Fruit fly (Drosophila melanogaster) whole organism, embryonic: Measurements from ENCODE around the gene Cdc7.

Experiments used
- CG10543 ChIP-seq: fragments of 200-800 bp; sonication (Bioruptor generic); optimal IDR thresholded peaks from 3 replicates; lab custom pipeline; 2017; ENCODE audit warnings: missing biosample characterization, mild to moderate bottlenecking, missing genetic modification characterization, moderate library complexity
- CG10959 ChIP-seq: fragments of 200-800 bp; sonication (Bioruptor generic); IDR thresholded peaks from 2 replicates; pipeline ENCODE4 v1.3.6; 2022; ENCODE audit warnings: missing biosample characterization, missing genetic modification characterization
- CG12659 ChIP-seq: fragments of 200-800 bp; sonication (Bioruptor generic); optimal IDR thresholded peaks from 3 replicates; lab custom pipeline; 2017; ENCODE audit warnings: mild to moderate bottlenecking, missing biosample characterization, missing genetic modification reagents, missing genetic modification characterization
- CG13424 ChIP-seq: fragments of 200-800 bp; sonication (Bioruptor generic); optimal IDR thresholded peaks from 2 replicates; lab custom pipeline; 2019; ENCODE audit warnings: missing biosample characterization, mild to moderate bottlenecking, missing genetic modification characterization, moderate library complexity
- CG15601 ChIP-seq: fragments of 200-800 bp; sonication (Bioruptor generic); optimal IDR thresholded peaks from 3 replicates; lab custom pipeline; 2019; ENCODE audit warnings: missing biosample characterization, mild to moderate bottlenecking, missing genetic modification characterization, moderate library complexity
- CG17385 ChIP-seq: fragments of 200-800 bp; sonication (Bioruptor generic); optimal IDR thresholded peaks from 3 replicates; lab custom pipeline; 2018; ENCODE audit warnings: missing biosample characterization, mild to moderate bottlenecking, missing genetic modification characterization
- CG1832 ChIP-seq: fragments of 200-800 bp; sonication (Bioruptor generic); optimal IDR thresholded peaks from 2 replicates; lab custom pipeline; 2017; ENCODE audit warnings: missing biosample characterization, mild to moderate bottlenecking, missing genetic modification characterization, inconsistent platforms
- CG2889 ChIP-seq: fragments of 200-800 bp; sonication (Bioruptor generic); IDR thresholded peaks from 3 replicates; pipeline ENCODE4 v1.3.6; 2022; ENCODE audit warnings: missing biosample characterization, missing genetic modification characterization
- CG30431 ChIP-seq: fragments of 200-800 bp; sonication (Bioruptor generic); optimal IDR thresholded peaks from 2 replicates; lab custom pipeline; 2017; ENCODE audit warnings: missing biosample characterization, missing genetic modification characterization
- CG3163 ChIP-seq: fragments of 200-800 bp; sonication (Bioruptor generic); optimal IDR thresholded peaks from 3 replicates; lab custom pipeline; 2016; ENCODE audit warnings: missing biosample characterization, missing genetic modification characterization
- CG4282 ChIP-seq: fragments of 200-800 bp; sonication (Bioruptor generic); optimal IDR thresholded peaks from 2 replicates; lab custom pipeline; 2016; ENCODE audit warnings: missing biosample characterization, missing genetic modification characterization
- CG6683 ChIP-seq: fragments of 200-800 bp; sonication (Bioruptor generic); optimal IDR thresholded peaks from 2 replicates; lab custom pipeline; 2017; ENCODE audit warnings: missing biosample characterization, mild to moderate bottlenecking, missing genetic modification characterization, missing genetic modification reagents
- CG6854 ChIP-seq: fragments of 200-800 bp; sonication (Bioruptor generic); optimal IDR thresholded peaks from 3 replicates; lab custom pipeline; 2017; ENCODE audit warnings: missing biosample characterization, mild to moderate bottlenecking, missing genetic modification characterization
- CG7372 ChIP-seq: fragments of 200-800 bp; sonication (Bioruptor generic); IDR thresholded peaks from 2 replicates; pipeline ENCODE4 v1.3.6; 2022; ENCODE audit warnings: missing biosample characterization, missing genetic modification characterization
- CG8944 ChIP-seq: fragments of 200-800 bp; sonication (Bioruptor generic); optimal IDR thresholded peaks from 3 replicates; lab custom pipeline; 2016; ENCODE audit warnings: missing biosample characterization, missing genetic modification characterization
- Deaf1 ChIP-seq: fragments of 200-800 bp; optimal IDR thresholded peaks from 3 replicates; lab custom pipeline; 2019; ENCODE audit warnings: missing biosample characterization, mild to moderate bottlenecking, missing genetic modification characterization, moderate library complexity
- Dip2 ChIP-seq: fragments of 200-800 bp; sonication (Bioruptor generic); IDR thresholded peaks from 2 replicates; pipeline ENCODE4 v1.3.6; 2022; ENCODE audit warnings: missing biosample characterization, missing genetic modification characterization
- Elba2 ChIP-seq: fragments of 200-800 bp; sonication (Bioruptor generic); optimal IDR thresholded peaks from 3 replicates; lab custom pipeline; 2016; ENCODE audit warnings: missing biosample characterization, missing genetic modification characterization
- HHEX ChIP-seq: fragments of 200-800 bp; sonication (Bioruptor generic); optimal IDR thresholded peaks from 3 replicates; lab custom pipeline; 2017; ENCODE audit warnings: missing biosample characterization, mild to moderate bottlenecking, missing genetic modification characterization, missing genetic modification reagents
- HmgD ChIP-seq: fragments of 200-800 bp; sonication (Bioruptor generic); optimal IDR thresholded peaks from 3 replicates; lab custom pipeline; 2016; ENCODE audit warnings: missing biosample characterization, missing genetic modification characterization
- Lim3 ChIP-seq: fragments of 200-800 bp; sonication (Bioruptor generic); IDR thresholded peaks from 2 replicates; pipeline ENCODE4 v1.3.6; 2022; ENCODE audit warnings: missing biosample characterization, missing genetic modification characterization
- MESR4 ChIP-seq: fragments of 200-800 bp; sonication (Bioruptor generic); optimal IDR thresholded peaks from 2 replicates; lab custom pipeline; 2018; ENCODE audit warnings: missing biosample characterization, mild to moderate bottlenecking, missing genetic modification characterization, moderate library complexity
- Opbp ChIP-seq: fragments of 200-800 bp; sonication (Bioruptor generic); IDR thresholded peaks from 3 replicates; pipeline ENCODE4 v1.3.6; 2022; ENCODE audit warnings: missing biosample characterization, missing genetic modification characterization; ENCODE audit not compliant: partially characterized antibody
- Poxn ChIP-seq: fragments of 200-800 bp; sonication (Bioruptor generic); IDR thresholded peaks from 2 replicates; pipeline ENCODE4 v1.3.6; 2022; ENCODE audit warnings: missing biosample characterization, missing genetic modification characterization
- Sin3A ChIP-seq: fragments of >200 bp; optimal IDR thresholded peaks from 2 replicates; lab custom pipeline; 2018
- Sox102F ChIP-seq: fragments of 200-800 bp; sonication (Bioruptor generic); optimal IDR thresholded peaks from 2 replicates; lab custom pipeline; 2018; ENCODE audit warnings: missing biosample characterization, mild to moderate bottlenecking, missing genetic modification characterization, moderate library complexity
- Sry-β ChIP-seq: fragments of 200-800 bp; sonication (Bioruptor generic); optimal IDR thresholded peaks from 2 replicates; lab custom pipeline; 2018; ENCODE audit warnings: missing biosample characterization, mild to moderate bottlenecking, missing genetic modification characterization, moderate library complexity
- ac ChIP-seq: fragments of 200-800 bp; sonication (Bioruptor generic); optimal IDR thresholded peaks from 3 replicates; lab custom pipeline; 2017; ENCODE audit warnings: missing biosample characterization, mild to moderate bottlenecking, missing genetic modification characterization
- chinmo ChIP-seq: fragments of 200-800 bp; sonication (Bioruptor generic); IDR thresholded peaks from 4 replicates; pipeline ENCODE4 v1.3.6; 2022; ENCODE audit warnings: missing biosample characterization, missing genetic modification characterization; ENCODE audit not compliant: partially characterized antibody
- disco-r ChIP-seq: fragments of 200-800 bp; sonication (Bioruptor generic); optimal IDR thresholded peaks from 2 replicates; lab custom pipeline; 2016; ENCODE audit warnings: missing biosample characterization, missing genetic modification characterization
- fd3F ChIP-seq: fragments of 200-800 bp; sonication (Bioruptor generic); optimal IDR thresholded peaks from 2 replicates; lab custom pipeline; 2018; ENCODE audit warnings: missing biosample characterization, mild to moderate bottlenecking, missing genetic modification characterization, moderate library complexity
- gcm ChIP-seq: fragments of 200-800 bp; sonication (Bioruptor generic); optimal IDR thresholded peaks from 2 replicates; lab custom pipeline; 2019; ENCODE audit warnings: missing biosample characterization, mild to moderate bottlenecking, missing genetic modification characterization, moderate library complexity
- grau ChIP-seq: fragments of 200-800 bp; optimal IDR thresholded peaks from 3 replicates; lab custom pipeline; 2019; ENCODE audit warnings: missing biosample characterization, mild to moderate bottlenecking, missing genetic modification characterization, moderate library complexity
- gt ChIP-seq: fragments of 200-800 bp; sonication (Bioruptor generic); IDR thresholded peaks from 2 replicates; pipeline ENCODE4 v1.3.6; 2022; ENCODE audit warnings: missing biosample characterization, missing genetic modification characterization
- ham ChIP-seq: fragments of 200-800 bp; sonication (Bioruptor generic); IDR thresholded peaks from 2 replicates; pipeline ENCODE4 v1.3.6; 2022; ENCODE audit warnings: missing biosample characterization, missing genetic modification characterization
- ind ChIP-seq: fragments of 200-800 bp; sonication (Bioruptor generic); optimal IDR thresholded peaks from 3 replicates; lab custom pipeline; 2016; ENCODE audit warnings: missing biosample characterization, missing genetic modification characterization
- ken ChIP-seq: fragments of 200-800 bp; sonication (Bioruptor generic); IDR thresholded peaks from 3 replicates; pipeline ENCODE4 v1.3.6; 2022; ENCODE audit warnings: missing biosample characterization, missing genetic modification characterization
- lilli ChIP-seq: fragments of 200-800 bp; sonication (Bioruptor generic); optimal IDR thresholded peaks from 3 replicates; lab custom pipeline; 2016; ENCODE audit warnings: missing biosample characterization, missing genetic modification characterization
- maf-S ChIP-seq: fragments of 200-800 bp; sonication (Bioruptor generic); optimal IDR thresholded peaks from 2 replicates; lab custom pipeline; 2016; ENCODE audit warnings: missing biosample characterization, missing genetic modification characterization
- onecut ChIP-seq: fragments of 200-800 bp; sonication (Bioruptor generic); IDR thresholded peaks from 2 replicates; pipeline ENCODE4 v1.3.6; 2022; ENCODE audit warnings: missing biosample characterization, missing genetic modification characterization
- phol ChIP-seq: fragments of 200-800 bp; sonication (Bioruptor generic); optimal IDR thresholded peaks from 3 replicates; lab custom pipeline; 2018; ENCODE audit warnings: missing biosample characterization, mild to moderate bottlenecking, missing genetic modification characterization, moderate library complexity
- pita ChIP-seq: fragments of 200-800 bp; sonication (Bioruptor generic); optimal IDR thresholded peaks from 2 replicates; lab custom pipeline; 2017; ENCODE audit warnings: missing biosample characterization, mild to moderate bottlenecking, missing genetic modification characterization
- run ChIP-seq: fragments of 200-800 bp; sonication (Bioruptor generic); optimal IDR thresholded peaks from 3 replicates; lab custom pipeline; 2018; ENCODE audit warnings: missing biosample characterization, mild to moderate bottlenecking, missing genetic modification characterization
- salm ChIP-seq: fragments of 200-800 bp; sonication (Bioruptor generic); optimal IDR thresholded peaks from 2 replicates; lab custom pipeline; 2018; ENCODE audit warnings: missing biosample characterization, mild to moderate bottlenecking, missing genetic modification characterization
- sens ChIP-seq: fragments of 200-800 bp; sonication (Bioruptor generic); peaks from one replicate; lab custom pipeline; 2016; ENCODE audit warnings: missing biosample characterization, missing genetic modification characterization
- slbo ChIP-seq: fragments of 200-800 bp; sonication (Bioruptor generic); IDR thresholded peaks from 2 replicates; pipeline ENCODE4 v1.3.6; 2022; ENCODE audit warnings: missing biosample characterization, missing genetic modification characterization
- sug ChIP-seq: fragments of 200-800 bp; optimal IDR thresholded peaks from 2 replicates; lab custom pipeline; 2019; ENCODE audit warnings: missing biosample characterization, mild to moderate bottlenecking, missing genetic modification characterization, moderate library complexity
- toy ChIP-seq: fragments of 200-800 bp; sonication (Bioruptor generic); IDR thresholded peaks from 2 replicates; pipeline ENCODE4 v1.3.6; 2022; ENCODE audit warnings: missing biosample characterization, missing genetic modification characterization
- trh ChIP-seq: fragments of 200-800 bp; sonication (Bioruptor generic); optimal IDR thresholded peaks from 2 replicates; lab custom pipeline; 2016; ENCODE audit warnings: missing biosample characterization, missing genetic modification characterization
- tx ChIP-seq: fragments of 200-800 bp; sonication (Bioruptor generic); optimal IDR thresholded peaks from 2 replicates; lab custom pipeline; 2016; ENCODE audit warnings: missing biosample characterization, missing genetic modification characterization
- wdn ChIP-seq: fragments of 200-800 bp; sonication (Bioruptor generic); IDR thresholded peaks from 2 replicates; pipeline ENCODE4 v1.3.6; 2022; ENCODE audit warnings: missing biosample characterization, missing genetic modification characterization
- z ChIP-seq: fragments of 200-800 bp; sonication (Bioruptor generic); IDR thresholded peaks from 3 replicates; pipeline ENCODE4 v1.3.6; 2022; ENCODE audit warnings: missing biosample characterization, missing genetic modification characterization

The Cdc7 gene

DNA sequence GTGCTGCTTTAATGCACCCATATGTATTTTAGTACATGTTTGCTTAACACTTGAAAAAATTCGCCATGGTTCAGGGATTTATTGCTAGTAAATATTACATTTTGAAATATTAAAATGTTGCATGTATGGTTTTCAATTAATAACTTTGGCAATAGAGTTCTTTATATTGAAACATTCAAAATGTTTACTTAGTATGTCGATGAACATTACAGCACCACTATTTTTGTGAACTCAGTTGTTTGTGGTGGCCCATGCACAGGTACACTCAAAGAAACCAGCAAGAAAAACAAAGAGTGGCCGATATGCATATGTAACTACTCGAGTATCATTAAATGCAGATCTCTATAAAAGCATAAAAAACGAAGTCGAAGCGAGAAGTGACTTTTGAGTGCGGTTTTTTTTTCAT lies 47.7 kb downstream of the Cdc7 start (continued):
- TF ChIP-seq CG2889 (GFP tag; lab: Robert Waterston, UW) (no peak), Poxn (GFP tag; lab: Robert Waterston, UW) (no peak), sug (tag; lab: Kevin White, UChicago) (peak; percentile 2), CG7372 (peak; percentile 31; the same call in 1 of the 2 replicates), CG6854 (GFP tag; lab: Kevin White, UChicago) (no peak), slbo (GFP tag; lab: Robert Waterston, UW) (peak; percentile 12; the same call in 1 of the 2 replicates), CG13424 (peak; percentile 73), wdn (GFP tag; lab: Robert Waterston, UW) (no peak), MESR4 (GFP tag; lab: Kevin White, UChicago) (no peak), ham (GFP tag; lab: Robert Waterston, UW) (no peak), sens (GFP tag; lab: Kevin White, UChicago) (peak; percentile 95), Dip2 (no peak), CG12659 (GFP tag; lab: Kevin White, UChicago) (peak; percentile 56), onecut (peak; percentile 44), Sox102F (GFP tag; lab: Kevin White, UChicago) (peak; percentile 87), grau (tag; lab: Kevin White, UChicago) (peak; percentile 65), CG17385 (peak; percentile 65), maf-S (GFP tag; lab: Kevin White, UChicago) (peak; percentile 7), CG1832 (GFP tag; lab: Kevin White, UChicago) (no peak), tx (GFP tag; lab: Kevin White, UChicago) (peak; percentile 4), Lim3 (GFP tag; lab: Robert Waterston, UW) (0 out of 2 replicates have a peak, but pooled peaks have one; percentile 30), pita (GFP tag; lab: Kevin White, UChicago) (no peak), HHEX (GFP tag; lab: Kevin White, UChicago) (peak; percentile 37), HmgD (no peak), CG8944 (GFP tag; lab: Kevin White, UChicago) (peak; percentile 58), Deaf1 (tag; lab: Kevin White, UChicago) (peak; percentile 4), run (peak; percentile 54), trh (GFP tag; lab: Kevin White, UChicago) (no peak), CG3163 (no peak), salm (tag; lab: Kevin White, UChicago) (peak; percentile 41), fd3F (GFP tag; lab: Kevin White, UChicago) (no peak), ac (GFP tag; lab: Kevin White, UChicago) (no peak), CG4282 (no peak), gcm (GFP tag; lab: Kevin White, UChicago) (peak; percentile 76), toy (GFP tag; lab: Robert Waterston, UW) (no peak), lilli (peak; percentile 5), CG10959 (peak; percentile 66), phol (tag; lab: Kevin White, UChicago) (peak; percentile 83), disco-r (no peak), chinmo (GFP tag; lab: Robert Waterston, UW) (no peak), ken (GFP tag; lab: Robert Waterston, UW) (0 out of 3 replicates have a peak, but pooled peaks have one; percentile 31), Sin3A (lab: Kevin White, UChicago) (no peak), Opbp (GFP tag; lab: Robert Waterston, UW) (no peak), Sry-β (GFP tag; lab: Kevin White, UChicago) (no peak), z (GFP tag; lab: Robert Waterston, UW) (no peak), Elba2 (no peak), CG6683 (GFP tag; lab: Kevin White, UChicago) (no peak), ind (peak; percentile 37), CG30431 (GFP tag; lab: Kevin White, UChicago) (peak; percentile 43), CG15601 (peak; percentile 75), gt (GFP tag; lab: Robert Waterston, UW) (peak; percentile 19; the same call in 1 of the 2 replicates), CG10543 (no peak)
